Worm (Caenorhabditis elegans): Measurements from ENCODE around the gene cutl-28.

cutl-28 gene

ce11 chrIV:684197-684596, at the start of gene cutl-28:
Gene cutl-28 (plus strand): TSS chrIV:684497.
- TF ChIP-seq sea-1 (GFP tag; conservative IDR thresholded peaks at IDR 0.05) (no peak), tbx-11 (GFP tag; IDR thresholded peaks at IDR 0.05) (no peak), hnd-1 (tag; optimal IDR thresholded peaks at IDR 0.05) (no peak), scrt-1 (GFP tag; IDR thresholded peaks at IDR 0.05) (no peak), ets-7 (tag; optimal IDR thresholded peaks at IDR 0.05) (no peak), hmbx-1 (tag; optimal IDR thresholded peaks at IDR 0.05) (no peak), aly-1 (tag; optimal IDR thresholded peaks at IDR 0.05) (no peak), F13C5.2 (tag; optimal IDR thresholded peaks at IDR 0.05) (no peak), B0310.2 (tag; optimal IDR thresholded peaks at IDR 0.05) (no peak), pes-1 (GFP tag; IDR thresholded peaks at IDR 0.05) (no peak), tra-4 (tag; optimal IDR thresholded peaks at IDR 0.05) (no peak), flt-1 (GFP tag; IDR thresholded peaks at IDR 0.05) (no peak), hmg-4 (GFP tag; optimal IDR thresholded peaks at IDR 0.05) (no peak), ceh-13 (GFP tag; optimal IDR thresholded peaks at IDR 0.05) (no peak), ama-1 (optimal IDR thresholded peaks at IDR 0.05) (no peak), ceh-36 (tag; optimal IDR thresholded peaks at IDR 0.05) (no peak), tbx-37 (GFP tag; conservative IDR thresholded peaks at IDR 0.05) (no peak)

ce11 chrIV:639167-639566, 45.1 kb upstream of the cutl-28 start:
- TF ChIP-seq F13C5.2 (tag; optimal IDR thresholded peaks at IDR 0.05) (no peak), hmg-4 (GFP tag; optimal IDR thresholded peaks at IDR 0.05) (no peak), tbx-11 (GFP tag; IDR thresholded peaks at IDR 0.05) (no peak), tra-4 (tag; optimal IDR thresholded peaks at IDR 0.05) (no peak), hnd-1 (tag; optimal IDR thresholded peaks at IDR 0.05) (no peak), flt-1 (GFP tag; IDR thresholded peaks at IDR 0.05) (no peak), B0310.2 (tag; optimal IDR thresholded peaks at IDR 0.05) (no peak), hmbx-1 (tag; optimal IDR thresholded peaks at IDR 0.05) (no peak), scrt-1 (GFP tag; IDR thresholded peaks at IDR 0.05) (no peak), sea-1 (GFP tag; conservative IDR thresholded peaks at IDR 0.05) (no peak), pes-1 (GFP tag; IDR thresholded peaks at IDR 0.05) (no peak), tbx-37 (GFP tag; conservative IDR thresholded peaks at IDR 0.05) (no peak)

DNA sequence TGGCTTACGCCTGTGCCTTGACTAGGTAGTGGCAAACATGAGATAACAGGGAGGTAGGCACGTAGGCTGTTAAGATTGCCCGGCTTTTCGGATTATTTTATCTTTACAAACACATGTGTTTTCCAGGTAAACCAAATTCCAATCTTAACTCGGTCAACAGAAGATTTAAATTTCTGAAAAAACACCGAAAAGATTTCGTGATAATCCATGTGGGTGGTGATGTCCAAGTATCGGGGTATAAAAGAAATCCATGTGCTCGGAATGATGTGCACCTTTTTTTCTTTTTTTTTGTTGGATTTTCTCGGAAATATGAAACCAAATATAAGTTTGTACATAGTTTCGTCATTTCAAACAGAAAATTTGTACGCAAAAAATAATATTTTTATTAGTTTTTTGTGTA, 40.8 kb upstream of the cutl-28 start:
- TF ChIP-seq tbx-37 (GFP tag; conservative IDR thresholded peaks at IDR 0.05) = no peak
- no peak for TF ChIP-seq tra-4 (tag; optimal IDR thresholded peaks at IDR 0.05)
- TF ChIP-seq hmbx-1 (tag; optimal IDR thresholded peaks at IDR 0.05) = no peak
- TF ChIP-seq ceh-13 (GFP tag; optimal IDR thresholded peaks at IDR 0.05) = no peak
- TF ChIP-seq scrt-1 (GFP tag; IDR thresholded peaks at IDR 0.05) = no peak
- TF ChIP-seq aly-1 (tag; optimal IDR thresholded peaks at IDR 0.05) = no peak
- no peak for TF ChIP-seq sea-1 (GFP tag; conservative IDR thresholded peaks at IDR 0.05)
- no peak for TF ChIP-seq hnd-1 (tag; optimal IDR thresholded peaks at IDR 0.05)
- TF ChIP-seq flt-1 (GFP tag; IDR thresholded peaks at IDR 0.05) = no peak
- no peak for TF ChIP-seq hmg-4 (GFP tag; optimal IDR thresholded peaks at IDR 0.05)
- no peak for TF ChIP-seq B0310.2 (tag; optimal IDR thresholded peaks at IDR 0.05)
- no peak for TF ChIP-seq pes-1 (GFP tag; IDR thresholded peaks at IDR 0.05)
- no peak for TF ChIP-seq ama-1 (optimal IDR thresholded peaks at IDR 0.05)
- TF ChIP-seq F13C5.2 (tag; optimal IDR thresholded peaks at IDR 0.05) = no peak
- TF ChIP-seq ets-7 (tag; optimal IDR thresholded peaks at IDR 0.05) = no peak
- TF ChIP-seq tbx-11 (GFP tag; IDR thresholded peaks at IDR 0.05) = no peak

DNA sequence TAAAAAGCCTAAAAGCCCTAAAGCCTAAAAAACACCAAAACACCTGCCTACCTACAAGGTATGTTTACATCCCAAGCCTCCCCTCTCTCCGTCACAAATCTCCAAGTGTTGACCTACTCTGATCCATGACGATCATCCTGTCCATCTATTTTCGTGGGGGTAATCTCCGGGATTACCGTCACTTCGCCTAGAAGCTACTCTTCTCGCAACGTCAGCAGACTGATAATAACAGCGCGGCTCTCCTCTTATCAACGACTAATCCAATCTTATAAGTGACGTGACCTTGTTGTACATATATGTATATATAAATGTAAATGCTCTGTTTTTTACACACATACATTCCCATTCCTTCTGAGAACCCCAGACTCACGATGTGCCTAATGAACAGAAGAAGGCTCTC, 35.9 kb upstream of the cutl-28 start:
- TF ChIP-seq pes-1 (GFP tag; IDR thresholded peaks at IDR 0.05) = no peak
- no peak for TF ChIP-seq tra-4 (tag; optimal IDR thresholded peaks at IDR 0.05)

DNA sequence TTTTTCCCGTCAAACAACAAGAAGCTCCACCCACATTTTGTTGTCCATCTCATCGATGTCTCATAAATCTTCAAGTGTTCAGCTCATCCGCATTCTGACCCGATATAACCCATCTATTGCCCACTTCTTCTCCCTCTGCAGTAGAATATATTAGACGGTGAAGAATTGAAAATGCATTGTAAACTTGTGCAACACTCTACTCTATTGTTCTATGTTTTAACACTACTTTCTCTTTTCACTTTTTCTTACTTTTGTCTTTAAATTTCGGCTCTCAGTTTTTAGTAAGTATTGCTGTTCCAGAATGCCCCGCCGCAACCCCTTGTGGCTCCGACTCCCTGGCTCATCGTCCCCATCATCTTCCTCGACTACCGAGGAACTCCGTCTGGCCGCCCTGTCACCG, 34.9 kb upstream of the cutl-28 start, which contains the start of gene K11H12.9:
TSS of gene K11H12.9 (plus strand) at position 301 of the 400 bp plus-strand sequence.
- no peak for TF ChIP-seq sea-1 (GFP tag; conservative IDR thresholded peaks at IDR 0.05)
- TF ChIP-seq tbx-11 (GFP tag; IDR thresholded peaks at IDR 0.05) = no peak
- TF ChIP-seq ceh-36 (tag; optimal IDR thresholded peaks at IDR 0.05) = no peak
- no peak for TF ChIP-seq aly-1 (tag; optimal IDR thresholded peaks at IDR 0.05)
- no peak for TF ChIP-seq hmg-4 (GFP tag; optimal IDR thresholded peaks at IDR 0.05)
- no peak for TF ChIP-seq scrt-1 (GFP tag; IDR thresholded peaks at IDR 0.05)

DNA sequence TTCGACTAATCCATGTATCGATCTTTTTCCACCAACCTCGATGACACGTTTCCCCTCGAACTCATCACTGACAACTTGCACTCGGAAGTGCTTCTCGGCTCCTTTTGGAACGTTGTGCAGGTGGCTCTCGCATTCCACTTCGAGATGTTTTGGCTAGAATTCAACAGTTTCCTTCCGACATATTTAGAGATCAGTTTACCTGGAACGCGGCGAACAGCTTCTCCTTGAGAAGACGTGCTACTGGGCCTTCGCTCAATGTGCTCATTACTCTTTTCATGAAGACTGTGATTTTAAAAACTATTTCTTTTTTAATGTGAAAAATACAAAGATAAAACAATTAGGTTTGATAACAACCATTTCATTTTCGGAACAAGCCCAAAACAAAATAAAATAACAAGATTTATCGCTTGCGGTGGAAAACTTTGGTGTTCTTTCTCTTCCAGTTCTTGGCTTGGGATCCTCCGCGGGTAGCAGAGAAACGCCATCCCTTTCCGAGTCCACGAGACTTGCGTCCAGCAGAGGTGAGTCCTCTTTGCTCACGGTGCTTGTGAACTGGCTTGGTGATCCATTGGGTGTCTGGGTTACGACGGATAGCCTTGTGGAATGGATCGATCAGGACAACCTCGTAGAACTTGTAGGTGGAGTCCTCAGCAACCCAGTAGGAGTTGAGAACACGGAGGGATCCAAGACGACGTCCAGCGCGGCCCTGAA, 31.0 kb upstream of the cutl-28 start, which contains the start of gene K11H12.1:
TSS of gene K11H12.1 (minus strand) at position 284 of the 711 bp plus-strand sequence.
- TF ChIP-seq ama-1 (optimal IDR thresholded peaks at IDR 0.05) = no peak
- TF ChIP-seq tbx-11 (GFP tag; IDR thresholded peaks at IDR 0.05) = no peak

ce11 chrIV:654526-655440, 29.5 kb upstream of the cutl-28 start, which contains the start of the genes rpl-15 and K11H12.8:
Gene rpl-15 (minus strand): TSS chrIV:654576.
Gene K11H12.8 (plus strand): TSS chrIV:655390.
- TF ChIP-seq tbx-37 (GFP tag; conservative IDR thresholded peaks at IDR 0.05) (peak; percentile 91), hnd-1 (tag; optimal IDR thresholded peaks at IDR 0.05) (peak; percentile 70), ama-1 (optimal IDR thresholded peaks at IDR 0.05) (no peak), ceh-36 (tag; optimal IDR thresholded peaks at IDR 0.05) (peak; percentile 78), hmg-4 (GFP tag; optimal IDR thresholded peaks at IDR 0.05) (peak; percentile 93), B0310.2 (tag; optimal IDR thresholded peaks at IDR 0.05) (peak; percentile 66), ceh-13 (GFP tag; optimal IDR thresholded peaks at IDR 0.05) (peak; percentile 57), F13C5.2 (tag; optimal IDR thresholded peaks at IDR 0.05) (peak; percentile 99), aly-1 (tag; optimal IDR thresholded peaks at IDR 0.05) (no peak), hmbx-1 (tag; optimal IDR thresholded peaks at IDR 0.05) (peak; percentile 64), ets-7 (tag; optimal IDR thresholded peaks at IDR 0.05) (peak; percentile 64), sea-1 (GFP tag; conservative IDR thresholded peaks at IDR 0.05) (peak; percentile 95), scrt-1 (GFP tag; IDR thresholded peaks at IDR 0.05) (peak; percentile 83), tbx-11 (GFP tag; IDR thresholded peaks at IDR 0.05) (peak; percentile 77), pes-1 (GFP tag; IDR thresholded peaks at IDR 0.05) (peak; percentile 87), tra-4 (tag; optimal IDR thresholded peaks at IDR 0.05) (peak; percentile 79), flt-1 (GFP tag; IDR thresholded peaks at IDR 0.05) (peak; percentile 92)

All from whole organism, early embryonic.